Worm (Caenorhabditis elegans) whole organism, L3 larva: ENCODE data around the gene fkh-2.

Experiments used
- R02D3.7 ChIP-seq: fragments of 150-350 bp; optimal IDR thresholded peaks from 2 replicates; lab custom pipeline; 2014; ENCODE audit warnings: missing biosample characterization, missing genetic modification characterization
- ZK546.5 ChIP-seq: sonication (generic microtip); optimal IDR thresholded peaks from 2 replicates; lab custom pipeline; 2017; ENCODE audit warnings: missing biosample characterization, missing genetic modification characterization
- aly-2 ChIP-seq: fragments of 150-350 bp; optimal IDR thresholded peaks from 2 replicates; lab custom pipeline; 2014; ENCODE audit warnings: missing biosample characterization, missing genetic modification characterization
- ama-1 ChIP-seq: fragments of 150-350 bp; optimal IDR thresholded peaks from 2 replicates; lab custom pipeline; 2018
- ceh-16 ChIP-seq: sonication (generic microtip); optimal IDR thresholded peaks from 2 replicates; lab custom pipeline; 2017; ENCODE audit warnings: missing biosample characterization, missing genetic modification characterization
- ceh-28 ChIP-seq: fragments of 150-350 bp; optimal IDR thresholded peaks from 2 replicates; lab custom pipeline; 2014; ENCODE audit warnings: missing biosample characterization, missing genetic modification reagents, missing genetic modification characterization
- ceh-82 ChIP-seq: fragments of 150-350 bp; optimal IDR thresholded peaks from 2 replicates; lab custom pipeline; 2014; ENCODE audit warnings: missing biosample characterization, missing genetic modification characterization
- ceh-9 ChIP-seq: sonication (generic microtip); optimal IDR thresholded peaks from 2 replicates; lab custom pipeline; 2018; ENCODE audit warnings: missing biosample characterization, missing genetic modification characterization
- daf-12 ChIP-seq: fragments of 150-350 bp; optimal IDR thresholded peaks from 2 replicates; lab custom pipeline; 2014; ENCODE audit warnings: missing biosample characterization, missing genetic modification reagents, missing genetic modification characterization
- egl-27 ChIP-seq: sonication (generic microtip); optimal IDR thresholded peaks from 4 replicates; lab custom pipeline; 2017; ENCODE audit warnings: missing biosample characterization, missing genetic modification reagents, missing genetic modification characterization
- egl-5 ChIP-seq: fragments of 150-350 bp; optimal IDR thresholded peaks from 2 replicates; lab custom pipeline; 2017; ENCODE audit warnings: missing biosample characterization, missing genetic modification reagents, missing genetic modification characterization, inconsistent platforms
- elt-1 ChIP-seq: fragments of 150-350 bp; optimal IDR thresholded peaks from 2 replicates; lab custom pipeline; 2014; ENCODE audit warnings: missing biosample characterization, missing genetic modification characterization
- elt-2 ChIP-seq: sonication (generic microtip); optimal IDR thresholded peaks from 2 replicates; lab custom pipeline; 2016; ENCODE audit warnings: missing genetic modification reagents, mild to moderate bottlenecking, missing genetic modification characterization, missing compliant biosample characterization
- elt-3 ChIP-seq, 3 experiments: fragments of 150-350 bp in 1 of 3; sonication (generic microtip) in 2 of 3; optimal IDR thresholded peaks; 2 replicates in 2 of 3; 4 replicates in 1 of 3; lab custom pipeline; 2014 to 2017; ENCODE audit warnings: missing biosample characterization in 3 of 3, missing genetic modification characterization in 3 of 3
- eor-1 ChIP-seq, 2 experiments: fragments of 150-350 bp; optimal IDR thresholded peaks; 2 replicates each; lab custom pipeline; 2014 to 2018; ENCODE audit warnings: missing biosample characterization in 2 of 2, missing genetic modification characterization in 2 of 2
- fkh-2 ChIP-seq: fragments of 150-350 bp; optimal IDR thresholded peaks from 2 replicates; lab custom pipeline; 2014; ENCODE audit warnings: missing biosample characterization, missing genetic modification reagents, missing genetic modification characterization
- fos-1 ChIP-seq: fragments of 150-350 bp; optimal IDR thresholded peaks from 2 replicates; lab custom pipeline; 2014; ENCODE audit warnings: missing biosample characterization, missing genetic modification characterization
- jun-1 ChIP-seq: fragments of 150-350 bp; optimal IDR thresholded peaks from 2 replicates; lab custom pipeline; 2014; ENCODE audit warnings: missing biosample characterization, missing genetic modification reagents, missing genetic modification characterization
- lin-39 ChIP-seq: fragments of 150-350 bp; optimal IDR thresholded peaks from 2 replicates; lab custom pipeline; 2018; ENCODE audit warnings: missing biosample characterization, missing genetic modification reagents, missing genetic modification characterization
- lsy-12 ChIP-seq: sonication (generic microtip); optimal IDR thresholded peaks from 2 replicates; lab custom pipeline; 2016; ENCODE audit warnings: mild to moderate bottlenecking, missing genetic modification characterization, missing compliant biosample characterization
- mdl-1 ChIP-seq: fragments of 150-350 bp; optimal IDR thresholded peaks from 2 replicates; lab custom pipeline; 2014; ENCODE audit warnings: missing biosample characterization, missing genetic modification characterization
- mml-1 ChIP-seq: fragments of 150-350 bp; sonication (generic microtip); optimal IDR thresholded peaks from 3 replicates; lab custom pipeline; 2014; ENCODE audit warnings: missing biosample characterization, missing genetic modification characterization
- nhr-12 ChIP-seq: fragments of 150-350 bp; optimal IDR thresholded peaks from 2 replicates; lab custom pipeline; 2014; ENCODE audit warnings: missing biosample characterization, missing genetic modification characterization
- nhr-23 ChIP-seq: fragments of 150-350 bp; optimal IDR thresholded peaks from 2 replicates; lab custom pipeline; 2014; ENCODE audit warnings: missing biosample characterization, missing genetic modification reagents, missing genetic modification characterization
- nhr-25 ChIP-seq: sonication (generic microtip); optimal IDR thresholded peaks from 2 replicates; lab custom pipeline; 2017; ENCODE audit warnings: missing biosample characterization, missing genetic modification characterization
- nhr-28 ChIP-seq: fragments of 150-350 bp; optimal IDR thresholded peaks from 2 replicates; lab custom pipeline; 2014; ENCODE audit warnings: missing biosample characterization, missing genetic modification characterization
- nhr-76 ChIP-seq: fragments of 150-350 bp; sonication (generic microtip); optimal IDR thresholded peaks from 5 replicates; lab custom pipeline; 2014; ENCODE audit warnings: missing biosample characterization, missing genetic modification characterization
- pha-4 ChIP-seq: fragments of 150-350 bp; optimal IDR thresholded peaks from 2 replicates; lab custom pipeline; 2014; ENCODE audit warnings: missing biosample characterization, missing genetic modification reagents, missing genetic modification characterization
- pqm-1 ChIP-seq: fragments of 150-350 bp; optimal IDR thresholded peaks from 2 replicates; lab custom pipeline; 2017; ENCODE audit warnings: missing biosample characterization, missing genetic modification characterization, inconsistent platforms
- skn-1 ChIP-seq: fragments of 150-350 bp; optimal IDR thresholded peaks from 2 replicates; lab custom pipeline; 2014; ENCODE audit warnings: missing biosample characterization, missing genetic modification characterization
- snpc-4 ChIP-seq: fragments of 150-350 bp; optimal IDR thresholded peaks from 2 replicates; lab custom pipeline; 2014; ENCODE audit warnings: missing biosample characterization, missing genetic modification characterization
- tbx-2 ChIP-seq: sonication (generic microtip); optimal IDR thresholded peaks from 2 replicates; lab custom pipeline; 2016; ENCODE audit warnings: mild to moderate bottlenecking, missing genetic modification characterization, missing compliant biosample characterization
- unc-39 ChIP-seq: sonication (generic microtip); optimal IDR thresholded peaks from 4 replicates; lab custom pipeline; 2017; ENCODE audit warnings: missing biosample characterization, missing genetic modification characterization
- zag-1 ChIP-seq: fragments of 150-350 bp; optimal IDR thresholded peaks from 2 replicates; lab custom pipeline; 2014; ENCODE audit warnings: missing biosample characterization, missing genetic modification characterization

The fkh-2 gene

ce11 chrX:3764295-3764694 is 22.2 kb upstream of the fkh-2 start, which contains the start of gene F47B7.3:
Gene F47B7.3, minus strand, starts transcription at chrX:3764395.
- TF ChIP-seq tbx-2 (tag; lab: Kevin White, UChicago) (no peak), R02D3.7 (no peak), ama-1 (no peak), nhr-28 (tag; lab: Kevin White, UChicago) (no peak), elt-3 (tag; optimal IDR thresholded peaks at IDR 0.05; lab: Kevin White, UChicago) (no peak), lin-39 (tag; lab: Kevin White, UChicago) (no peak), mml-1 (tag; lab: Kevin White, UChicago) (no peak), eor-1 (tag; optimal IDR thresholded peaks at IDR 0.05; lab: Kevin White, UChicago) (no peak), nhr-76 (tag; lab: Kevin White, UChicago) (no peak), ceh-28 (tag; lab: Kevin White, UChicago) (no peak), elt-1 (no peak)

- TF ChIP-seq ceh-16, result no peak
- TF ChIP-seq unc-39 (tag; lab: Kevin White, UChicago), result no peak
- TF ChIP-seq, all 47 proteins: peak for 0
These were observed 20.3 kb upstream of the fkh-2 start, which contains the start of gene T14G12.11 for ce11 chrX:3762410-3762809. Gene T14G12.11, minus strand, starts transcription at chrX:3762547.

DNA sequence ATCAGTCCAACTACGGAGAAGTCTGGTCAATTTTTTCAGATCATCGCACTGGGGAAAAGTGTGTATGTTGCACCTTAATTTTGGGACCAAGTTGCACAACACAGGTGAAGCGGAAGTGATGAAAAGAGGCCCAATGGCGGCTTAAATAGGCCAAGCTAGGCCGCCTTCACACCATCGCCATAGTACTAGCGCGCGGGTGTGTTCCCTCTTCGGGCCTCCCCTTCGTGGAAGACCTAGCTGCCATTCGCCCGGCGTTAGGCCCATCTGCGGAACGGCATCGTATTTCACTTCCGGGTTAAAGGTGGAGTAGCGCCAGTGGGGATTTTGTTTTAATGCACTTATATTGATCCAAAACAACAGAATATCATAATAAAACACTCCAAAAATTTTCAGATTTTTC is 17.7 kb upstream of the fkh-2 start:
- TF ChIP-seq pha-4 (tag; lab: Kevin White, UChicago), result no peak
- no peak for TF ChIP-seq nhr-12 (tag; lab: Kevin White, UChicago)
- no peak for TF ChIP-seq lsy-12 (tag; lab: Kevin White, UChicago)
- TF ChIP-seq nhr-23, result no peak
- no peak for TF ChIP-seq nhr-25 (tag; lab: Kevin White, UChicago)
- TF ChIP-seq skn-1 (tag; lab: Kevin White, UChicago), result no peak
- no peak for TF ChIP-seq fkh-2 (tag; lab: Kevin White, UChicago)
- no peak for TF ChIP-seq ZK546.5
- no peak for TF ChIP-seq ceh-28 (tag; lab: Kevin White, UChicago)
- no peak for TF ChIP-seq snpc-4 (tag; lab: Kevin White, UChicago)
- no peak for TF ChIP-seq ceh-82 (tag; lab: Kevin White, UChicago)

- TF ChIP-seq egl-27 (no peak), eor-1 (tag; optimal IDR thresholded peaks at IDR 0.05; lab: Kevin White, UChicago) (no peak), R02D3.7 (no peak), ceh-9 (tag; lab: Kevin White, UChicago) (no peak), elt-2 (tag; lab: Kevin White, UChicago) (no peak), fkh-2 (tag; lab: Kevin White, UChicago) (no peak), ceh-28 (tag; lab: Kevin White, UChicago) (no peak), nhr-76 (tag; lab: Kevin White, UChicago) (no peak), pqm-1 (no peak), egl-5 (tag; lab: Kevin White, UChicago) (no peak), nhr-28 (tag; lab: Kevin White, UChicago) (no peak), jun-1 (tag; lab: Kevin White, UChicago) (no peak), fos-1 (tag; lab: Kevin White, UChicago) (no peak), ama-1 (no peak), elt-1 (no peak), daf-12 (tag; lab: Kevin White, UChicago) (no peak), mml-1 (tag; lab: Kevin White, UChicago) (no peak)
These were observed 17.2 kb upstream of the fkh-2 start, which contains the start of gene T14G12.6 for ce11 chrX:3759345-3759744. Gene T14G12.6, minus strand, starts transcription at chrX:3759445.

DNA sequence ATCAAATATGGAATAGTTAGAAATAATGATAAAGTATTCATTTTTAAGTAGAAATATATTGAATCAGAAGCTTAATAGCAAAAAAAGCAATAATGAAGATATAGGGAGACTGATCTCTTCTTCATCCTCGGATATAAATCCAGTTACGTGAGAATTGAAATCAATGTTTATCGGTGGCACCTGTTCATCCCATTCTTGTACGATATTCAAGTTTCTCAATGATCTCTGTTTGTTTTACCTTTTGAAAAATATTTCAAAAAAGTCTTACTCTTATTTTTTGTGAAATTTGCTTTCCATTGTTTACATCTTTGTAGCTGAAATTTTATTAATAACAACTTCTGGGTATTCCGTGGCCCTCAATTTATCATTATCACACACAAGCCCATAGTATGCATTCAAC is 16.3 kb upstream of the fkh-2 start, which contains the start of gene T14G12.12:
T14G12.12 (minus strand) TSS at position 101 of the 400 bp plus-strand sequence.
- TF ChIP-seq mdl-1 (tag; lab: Kevin White, UChicago) (no peak), aly-2 (tag; lab: Kevin White, UChicago) (no peak), lsy-12 (tag; lab: Kevin White, UChicago) (no peak), zag-1 (tag; lab: Kevin White, UChicago) (no peak), pqm-1 (no peak), elt-1 (no peak)

DNA sequence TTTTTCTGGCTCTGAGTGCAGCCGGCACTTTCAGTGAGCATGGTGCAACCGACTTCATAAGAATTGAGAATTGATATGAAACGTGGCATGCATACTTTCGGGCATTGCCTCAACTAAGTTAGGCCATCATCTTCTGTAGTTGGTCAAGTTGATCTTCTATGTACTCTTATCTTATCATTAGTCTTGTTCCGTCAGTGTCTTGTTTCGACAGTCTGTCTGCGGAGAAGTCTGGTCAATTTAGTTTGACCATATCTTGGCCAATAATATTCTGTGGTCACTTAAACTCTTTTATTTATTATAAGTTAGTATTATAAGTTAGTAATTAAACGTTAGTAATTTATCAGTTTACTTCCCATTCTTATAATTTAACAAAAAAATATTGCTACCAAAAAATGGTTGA is 14.1 kb upstream of the fkh-2 start:
- TF ChIP-seq elt-3 (tag; optimal IDR thresholded peaks at IDR 0.05; lab: Kevin White, UChicago), result peak in 1 of 3 experiments; percentile 88
- TF ChIP-seq fos-1 (tag; lab: Kevin White, UChicago), result no peak
